Fruit fly (Drosophila melanogaster): Measurements from ENCODE around the gene Cdc7.

The Cdc7 gene

dm6 chrX:6656626-6657558 is 2.6 kb downstream of the Cdc7 start (continued):
- no peak for TF ChIP-seq GATAd (GFP tag; optimal IDR thresholded peaks at IDR 0.05)
- TF ChIP-seq jim (GFP tag; optimal IDR thresholded peaks at IDR 0.05), result no peak
- TF ChIP-seq Rel (GFP tag; optimal IDR thresholded peaks at IDR 0.05), result no peak
- TF ChIP-seq Rel (tag; optimal IDR thresholded peaks at IDR 0.05), result peak; percentile 28

dm6 chrX:6659919-6660318 is 5.6 kb downstream of the Cdc7 start:
- TF ChIP-seq Rel (GFP tag; optimal IDR thresholded peaks at IDR 0.05), result no peak
- TF ChIP-seq Rel (tag; optimal IDR thresholded peaks at IDR 0.05), result peak; percentile 1
- peak; percentile 52 for TF ChIP-seq N (GFP tag; optimal IDR thresholded peaks at IDR 0.05)
- TF ChIP-seq dl (GFP tag; optimal IDR thresholded peaks at IDR 0.05; ENCODE audit: insufficient read depth in 1 of 2, partially characterized antibody in 2 of 2), result no peak
- peak; percentile 53 for TF ChIP-seq psq (GFP tag; optimal IDR thresholded peaks at IDR 0.05)

dm6 chrX:6661392-6661837 is 7.1 kb downstream of the Cdc7 start, which contains the start of the genes CG3224 and Ctr1A:
CG3224 (minus strand) TSS chrX:6661462.
Ctr1A (plus strand) TSS chrX:6661647.
- TF ChIP-seq pan (optimal IDR thresholded peaks at IDR 0.05), result no peak
- no peak for TF ChIP-seq HLH106 (tag; optimal IDR thresholded peaks at IDR 0.05)
- peak; percentile 4 for TF ChIP-seq woc (GFP tag; optimal IDR thresholded peaks at IDR 0.05)
- no peak for TF ChIP-seq dmrt93B (GFP tag; optimal IDR thresholded peaks at IDR 0.05)
- no peak for TF ChIP-seq CrebA (GFP tag; optimal IDR thresholded peaks at IDR 0.05; ENCODE audit: borderline replicate concordance)
- no peak for TF ChIP-seq Sp1 (GFP tag; optimal IDR thresholded peaks at IDR 0.05)
- TF ChIP-seq foxo (GFP tag; optimal IDR thresholded peaks at IDR 0.05), result peak in 1 of 2 experiments; percentile 5
- TF ChIP-seq dsf (GFP tag; optimal IDR thresholded peaks at IDR 0.05; ENCODE audit: borderline replicate concordance), result no peak
- TF ChIP-seq Hr78 (GFP tag; optimal IDR thresholded peaks at IDR 0.05), result no peak
- TF ChIP-seq CG32264 (GFP tag; optimal IDR thresholded peaks at IDR 0.05), result no peak
- TF ChIP-seq fru (GFP tag; optimal IDR thresholded peaks at IDR 0.05), result peak; percentile 35
- peak; percentile 19 for TF ChIP-seq Jra (GFP tag; optimal IDR thresholded peaks at IDR 0.05)
- TF ChIP-seq Hr83 (GFP tag; optimal IDR thresholded peaks at IDR 0.05; ENCODE audit: poor library complexity, severe bottlenecking), result no peak
- TF ChIP-seq Hnf4 (GFP tag; optimal IDR thresholded peaks at IDR 0.05), result peak; percentile 13
- TF ChIP-seq h (GFP tag; optimal IDR thresholded peaks at IDR 0.05), result peak; percentile 44
- peak; percentile 20 for TF ChIP-seq brk (GFP tag; optimal IDR thresholded peaks at IDR 0.05)
- TF ChIP-seq N (GFP tag; optimal IDR thresholded peaks at IDR 0.05), result no peak
- no peak for TF ChIP-seq Mio (GFP tag; optimal IDR thresholded peaks at IDR 0.05)

- TF ChIP-seq foxo (GFP tag; optimal IDR thresholded peaks at IDR 0.05) (peak in 1 of 2 experiments; percentile 6), OdsH (GFP tag; optimal IDR thresholded peaks at IDR 0.05) (peak; percentile 21), Hr83 (GFP tag; optimal IDR thresholded peaks at IDR 0.05; ENCODE audit: poor library complexity, severe bottlenecking) (no peak), psq (GFP tag; optimal IDR thresholded peaks at IDR 0.05) (peak; percentile 9)
Observed at dm6 chrX:6661880-6662279, 7.5 kb downstream of the Cdc7 start.

dm6 chrX:6662378-6662777 is 8.0 kb downstream of the Cdc7 start:
- TF ChIP-seq dmrt93B (GFP tag; optimal IDR thresholded peaks at IDR 0.05) (no peak), HLH106 (tag; optimal IDR thresholded peaks at IDR 0.05) (no peak), CG32264 (GFP tag; optimal IDR thresholded peaks at IDR 0.05) (no peak), woc (GFP tag; optimal IDR thresholded peaks at IDR 0.05) (no peak), Dfd (GFP tag; optimal IDR thresholded peaks at IDR 0.05) (no peak), N (GFP tag; optimal IDR thresholded peaks at IDR 0.05) (no peak)

- TF ChIP-seq CG32264 (GFP tag; optimal IDR thresholded peaks at IDR 0.05) (no peak), foxo (GFP tag; optimal IDR thresholded peaks at IDR 0.05) (peak in 1 of 2 experiments; percentile 38), tai (GFP tag; optimal IDR thresholded peaks at IDR 0.05) (no peak), fru (GFP tag; optimal IDR thresholded peaks at IDR 0.05) (peak; percentile 31), ey (GFP tag; optimal IDR thresholded peaks at IDR 0.05) (peak; percentile 12), sage (GFP tag; optimal IDR thresholded peaks at IDR 0.05) (no peak)
Observed at dm6 chrX:6662876-6663551, 8.7 kb downstream of the Cdc7 start.

Measured in whole organism, wandering third instar larva.